Worm (Caenorhabditis elegans): ENCODE measurements around the gene slc-25A29.

DNA sequence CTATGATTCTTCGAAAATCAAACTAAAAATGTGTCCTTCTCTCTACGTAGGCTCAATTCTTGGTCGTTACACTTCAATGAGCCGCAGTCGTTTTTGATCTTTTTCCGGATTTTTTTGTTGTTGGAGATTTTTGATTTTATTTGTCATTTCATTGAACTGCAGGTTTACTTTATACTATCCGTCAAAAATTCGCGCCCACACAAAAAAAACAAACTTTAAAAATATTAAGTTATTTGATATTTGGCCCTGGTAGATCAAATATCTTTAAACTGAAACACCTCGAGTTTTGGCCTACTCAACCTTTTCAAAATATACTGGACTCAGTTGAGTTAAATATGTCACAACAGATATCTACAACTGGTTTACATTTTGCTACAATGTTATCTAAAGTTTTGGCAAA lies 42.3 kb downstream of the slc-25A29 start:
- TF ChIP-seq zag-1 (tag; optimal IDR thresholded peaks at IDR 0.05), result no peak
- TF ChIP-seq ceh-28 (tag; optimal IDR thresholded peaks at IDR 0.05), result no peak
- TF ChIP-seq snpc-4 (tag; optimal IDR thresholded peaks at IDR 0.05), result no peak
- TF ChIP-seq pha-4 (tag; optimal IDR thresholded peaks at IDR 0.05), result no peak
- TF ChIP-seq aly-2 (tag; optimal IDR thresholded peaks at IDR 0.05), result no peak
- no peak for TF ChIP-seq unc-62 (GFP tag; optimal IDR thresholded peaks at IDR 0.05)
- TF ChIP-seq ztf-11 (tag; optimal IDR thresholded peaks at IDR 0.05), result no peak
- no peak for TF ChIP-seq nfya-1 (tag; optimal IDR thresholded peaks at IDR 0.05; ENCODE audit: insufficient read depth)
- TF ChIP-seq R02D3.7 (tag; optimal IDR thresholded peaks at IDR 0.05), result no peak
- no peak for TF ChIP-seq ceh-16 (tag; optimal IDR thresholded peaks at IDR 0.05)
- TF ChIP-seq nhr-237 (tag; optimal IDR thresholded peaks at IDR 0.05), result no peak
- TF ChIP-seq egl-27 (tag; optimal IDR thresholded peaks at IDR 0.05), result no peak
- no peak for TF ChIP-seq nhr-28 (tag; optimal IDR thresholded peaks at IDR 0.05)
- no peak for TF ChIP-seq nhr-77 (tag; optimal IDR thresholded peaks at IDR 0.05)

Measured in whole organism, L3 larva.